Worm (Caenorhabditis elegans): Measurements from ENCODE around the gene Y43C5A.7.

DNA sequence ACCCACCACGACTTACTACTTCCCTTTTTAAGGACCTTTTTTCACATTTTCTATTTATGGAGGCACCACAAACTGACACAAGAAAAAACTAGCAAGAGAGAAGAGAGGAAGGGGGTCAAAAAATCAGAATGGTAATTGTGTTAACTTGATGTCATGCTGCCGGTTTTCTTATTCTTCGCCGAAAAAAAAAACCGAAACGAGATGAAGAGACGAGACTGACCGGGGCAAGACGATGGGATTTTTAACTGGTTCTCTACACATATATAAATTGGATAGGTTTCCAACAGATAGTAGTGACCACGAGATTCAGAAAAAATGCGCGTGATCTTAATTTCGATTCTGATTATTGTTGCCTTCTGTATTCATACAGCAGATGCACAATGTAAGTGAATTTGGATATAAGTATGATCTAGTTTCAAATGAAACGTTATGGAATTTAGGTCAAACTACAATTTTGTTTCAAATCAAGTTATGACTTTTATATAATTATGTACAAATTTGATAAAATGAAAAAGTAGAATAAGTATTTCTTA lies 3.2 kb upstream of the Y43C5A.7 start, which contains the start of gene Y43C5A.3:
- TF ChIP-seq blmp-1 (tag; optimal IDR thresholded peaks at IDR 0.05) (peak; percentile 69), ceh-90 (tag; optimal IDR thresholded peaks at IDR 0.05) (no peak), sup-37 (GFP tag; optimal IDR thresholded peaks at IDR 0.05) (no peak), fos-1 (tag; optimal IDR thresholded peaks at IDR 0.05) (no peak), ceh-8 (GFP tag; optimal IDR thresholded peaks at IDR 0.05) (no peak), nhr-19 (GFP tag; conservative IDR thresholded peaks at IDR 0.05) (no peak), nhr-84 (tag; optimal IDR thresholded peaks at IDR 0.05) (no peak), mdl-1 (tag; optimal IDR thresholded peaks at IDR 0.05) (peak in 1 of 2 experiments; percentile 4), ama-1 (optimal IDR thresholded peaks at IDR 0.05) (no peak), lsy-2 (tag; optimal IDR thresholded peaks at IDR 0.05) (no peak), nhr-237 (tag; optimal IDR thresholded peaks at IDR 0.05) (no peak), ztf-11 (tag; optimal IDR thresholded peaks at IDR 0.05) (no peak), hpl-2 (GFP tag; optimal IDR thresholded peaks at IDR 0.05) (no peak), ces-1 (GFP tag; optimal IDR thresholded peaks at IDR 0.05) (no peak)
